Fruit fly (Drosophila melanogaster) whole organism, embryonic: ENCODE data around the gene Pebp1.

Experiments used
- CG11695 ChIP-seq: fragments of 200-800 bp; sonication (Bioruptor generic); IDR thresholded peaks from 3 replicates; pipeline ENCODE4 v1.3.6; 2022; ENCODE audit warnings: missing biosample characterization, missing genetic modification characterization
- CG6854 ChIP-seq: fragments of 200-800 bp; sonication (Bioruptor generic); optimal IDR thresholded peaks from 3 replicates; lab custom pipeline; 2017; ENCODE audit warnings: missing biosample characterization, mild to moderate bottlenecking, missing genetic modification characterization
- CG8281 ChIP-seq: fragments of 200-800 bp; sonication (Bioruptor generic); optimal IDR thresholded peaks from 2 replicates; lab custom pipeline; 2018; ENCODE audit warnings: missing biosample characterization, mild to moderate bottlenecking, missing genetic modification characterization, moderate library complexity
- HLH4C ChIP-seq: fragments of 200-800 bp; sonication (Bioruptor generic); IDR thresholded peaks from 3 replicates; pipeline ENCODE4 v1.3.6; 2022; ENCODE audit warnings: missing biosample characterization, missing genetic modification characterization; ENCODE audit not compliant: partially characterized antibody
- Optix ChIP-seq: fragments of 200-800 bp; sonication (Bioruptor generic); IDR thresholded peaks from 3 replicates; pipeline ENCODE4 v1.3.6; 2022; ENCODE audit warnings: missing biosample characterization, missing genetic modification characterization
- Sry-β ChIP-seq: fragments of 200-800 bp; sonication (Bioruptor generic); optimal IDR thresholded peaks from 2 replicates; lab custom pipeline; 2018; ENCODE audit warnings: missing biosample characterization, mild to moderate bottlenecking, missing genetic modification characterization, moderate library complexity
- grn ChIP-seq: fragments of 200-800 bp; sonication (Bioruptor generic); optimal IDR thresholded peaks from 3 replicates; lab custom pipeline; 2017; ENCODE audit warnings: missing biosample characterization, missing genetic modification characterization
- trh ChIP-seq: fragments of 200-800 bp; sonication (Bioruptor generic); optimal IDR thresholded peaks from 2 replicates; lab custom pipeline; 2016; ENCODE audit warnings: missing biosample characterization, missing genetic modification characterization
- zfh1 ChIP-seq: fragments of 200-800 bp; sonication (Bioruptor generic); IDR thresholded peaks from 3 replicates; pipeline ENCODE4 v1.3.6; 2022; ENCODE audit warnings: missing biosample characterization, missing genetic modification characterization

dm6 chr3R:22432200-22432804 lies 33.5 kb upstream of the Pebp1 start:
- no peak for TF ChIP-seq trh (GFP tag; lab: Kevin White, UChicago)
- no peak for TF ChIP-seq HLH4C
- no peak for TF ChIP-seq CG11695 (GFP tag; lab: Robert Waterston, UW)
- peak; percentile 79 for TF ChIP-seq grn
- no peak for TF ChIP-seq CG6854 (GFP tag; lab: Kevin White, UChicago)
- TF ChIP-seq zfh1 (GFP tag; lab: Robert Waterston, UW): no peak
- no peak for TF ChIP-seq CG8281
- TF ChIP-seq Sry-β (GFP tag; lab: Kevin White, UChicago): no peak
- no peak for TF ChIP-seq Optix (GFP tag; lab: Robert Waterston, UW)
